Fruit fly (Drosophila melanogaster) whole organism, embryonic: ENCODE data around the gene CG5790.

Experiments
- CG14050 ChIP-seq: fragments of 200-800 bp; sonication (Bioruptor generic); IDR thresholded peaks from 3 replicates; pipeline ENCODE4 v1.3.6; 2022; ENCODE audit warnings: missing biosample characterization, missing genetic modification characterization
- CG1529 ChIP-seq: fragments of 200-800 bp; sonication (Bioruptor generic); optimal IDR thresholded peaks from 3 replicates; lab custom pipeline; 2018; ENCODE audit warnings: missing biosample characterization, missing genetic modification characterization
- CG7271 ChIP-seq: fragments of 200-800 bp; sonication (Bioruptor generic); optimal IDR thresholded peaks from 2 replicates; lab custom pipeline; 2018; ENCODE audit warnings: missing biosample characterization, mild to moderate bottlenecking, missing genetic modification characterization, moderate library complexity
- CkIIα-i1 ChIP-seq: fragments of 200-800 bp; sonication (Bioruptor generic); IDR thresholded peaks from 2 replicates; pipeline ENCODE4 v1.3.6; 2022; ENCODE audit warnings: missing biosample characterization, missing genetic modification characterization
- Dp ChIP-seq: fragments of 200-800 bp; sonication (Bioruptor generic); optimal IDR thresholded peaks from 2 replicates; lab custom pipeline; 2018; ENCODE audit warnings: missing biosample characterization, mild to moderate bottlenecking, missing genetic modification characterization, moderate library complexity
- Eip74EF ChIP-seq, 2 experiments: fragments of 200-800 bp in 1 of 2; fragments of >200 bp in 1 of 2; sonication (Bioruptor generic) in 1 of 2; optimal IDR thresholded peaks; 2 replicates each; lab custom pipeline; 2017 to 2019; ENCODE audit warnings: missing biosample characterization in 2 of 2, missing genetic modification characterization in 2 of 2, mild to moderate bottlenecking in 1 of 2, moderate library complexity in 1 of 2
- Gug ChIP-seq: fragments of 200-800 bp; sonication (Bioruptor generic); IDR thresholded peaks from 4 replicates; pipeline ENCODE4 v1.3.6; 2022; ENCODE audit warnings: missing biosample characterization, missing genetic modification characterization
- MTF-1 ChIP-seq: fragments of 200-800 bp; sonication (Bioruptor generic); optimal IDR thresholded peaks from 2 replicates; lab custom pipeline; 2018; ENCODE audit warnings: missing biosample characterization, mild to moderate bottlenecking, missing genetic modification characterization, borderline replicate concordance
- ap ChIP-seq: fragments of 200-800 bp; sonication (Bioruptor generic); IDR thresholded peaks from 2 replicates; pipeline ENCODE4 v1.3.6; 2022; ENCODE audit warnings: missing biosample characterization, missing genetic modification characterization
- insv ChIP-seq, 2 experiments: fragments of 200-800 bp; sonication (Bioruptor generic); optimal IDR thresholded peaks; 3 replicates each; lab custom pipeline; 2016 to 2018; ENCODE audit warnings: missing biosample characterization in 2 of 2, missing genetic modification characterization in 2 of 2
- jigr1 ChIP-seq: fragments of 200-800 bp; sonication (Bioruptor generic); IDR thresholded peaks from 3 replicates; pipeline ENCODE4 v1.3.6; 2022; ENCODE audit warnings: missing biosample characterization, missing genetic modification characterization
- prd ChIP-seq, 3 experiments: fragments of >200 bp in 2 of 3; fragments of 200-800 bp in 1 of 3; sonication (Bioruptor generic) in 1 of 3; optimal IDR thresholded peaks in 2 of 3; IDR thresholded peaks in 1 of 3; 2 replicates in 2 of 3; 3 replicates in 1 of 3; pipeline versions ENCODE4 v1.3.6 to Lab custom; 2017 to 2022; ENCODE audit warnings: missing biosample characterization in 1 of 3, missing genetic modification characterization in 1 of 3

- TF ChIP-seq CG7271 (tag; lab: Kevin White, UChicago) (no peak), Gug (GFP tag; lab: Robert Waterston, UW) (no peak), insv (GFP tag; optimal IDR thresholded peaks at IDR 0.05; lab: Kevin White, UChicago) (no peak), ap (GFP tag; lab: Robert Waterston, UW) (no peak), Dp (GFP tag; lab: Kevin White, UChicago) (no peak), prd (optimal IDR thresholded peaks at IDR 0.05; lab: Kevin White, UChicago) (no peak), prd (GFP tag; IDR thresholded peaks at IDR 0.05; lab: Robert Waterston, UW) (no peak), CG1529 (GFP tag; lab: Kevin White, UChicago) (no peak), jigr1 (GFP tag; lab: Robert Waterston, UW) (no peak), Eip74EF (GFP tag; optimal IDR thresholded peaks at IDR 0.05; lab: Kevin White, UChicago) (no peak), MTF-1 (GFP tag; lab: Kevin White, UChicago) (no peak), CG14050 (GFP tag; lab: Robert Waterston, UW) (no peak), CkIIα-i1 (no peak)
Observed at dm6 chr2L:18336531-18336930, 41.9 kb downstream of the CG5790 start.
